Worm (Caenorhabditis elegans): Measurements from ENCODE around the gene Y79H2A.4.

Y79H2A.4 gene

DNA sequence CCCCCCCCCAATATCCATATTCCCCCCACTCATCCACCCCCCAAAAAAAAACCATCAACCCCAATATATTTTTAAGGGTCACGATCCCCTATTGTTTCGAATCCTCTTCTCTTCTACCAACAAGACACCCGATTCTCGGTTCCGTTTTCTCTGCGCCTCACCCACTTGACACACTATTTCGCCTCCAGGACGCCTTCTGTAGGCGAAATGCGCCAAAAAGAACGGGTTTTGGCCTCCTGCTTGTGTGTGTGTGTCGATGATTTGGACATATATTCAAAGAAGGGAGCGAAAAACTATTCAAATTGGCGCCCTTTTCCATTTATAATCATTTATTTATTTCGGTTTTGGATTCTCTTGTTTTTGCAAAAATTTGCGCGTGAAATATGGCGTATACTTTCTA is 28.0 kb upstream of the Y79H2A.4 start:
- TF ChIP-seq ama-1 (optimal IDR thresholded peaks at IDR 0.05) (no peak), pax-1 (tag; optimal IDR thresholded peaks at IDR 0.05) (no peak), hlh-15 (tag; optimal IDR thresholded peaks at IDR 0.05) (no peak), tbx-2 (tag; optimal IDR thresholded peaks at IDR 0.05) (no peak), elt-2 (tag; optimal IDR thresholded peaks at IDR 0.05) (no peak), hlh-30 (tag; optimal IDR thresholded peaks at IDR 0.05; ENCODE audit: insufficient read depth) (no peak), Y22D7AL.16 (tag; optimal IDR thresholded peaks at IDR 0.05) (no peak)

DNA sequence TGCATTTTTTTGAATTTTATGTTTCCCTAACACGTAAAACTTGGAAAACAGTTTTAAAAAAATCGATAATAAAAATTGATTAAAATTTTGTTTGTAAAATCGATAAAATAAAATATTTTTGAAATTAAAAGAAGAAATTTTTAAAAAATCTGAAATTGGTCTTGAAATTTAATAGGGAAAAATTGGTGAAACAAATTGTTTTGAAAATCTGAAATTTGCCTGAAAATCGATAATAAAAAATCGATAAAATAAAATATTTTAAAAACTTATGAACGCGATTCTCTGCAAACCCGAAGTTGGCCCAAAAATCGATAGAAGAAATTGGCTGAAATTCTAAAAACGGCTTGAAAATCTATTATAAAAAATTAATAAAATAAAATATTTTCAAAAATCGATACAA is 27.4 kb upstream of the Y79H2A.4 start:
- TF ChIP-seq ets-4 (tag; optimal IDR thresholded peaks at IDR 0.05) = no peak
- TF ChIP-seq K02D7.2 (tag; optimal IDR thresholded peaks at IDR 0.05) = no peak
- TF ChIP-seq K09A11.1 (tag; optimal IDR thresholded peaks at IDR 0.05; ENCODE audit: insufficient read depth) = no peak
- TF ChIP-seq ref-2 (tag; optimal IDR thresholded peaks at IDR 0.05) = no peak
- TF ChIP-seq nhr-232 (tag; optimal IDR thresholded peaks at IDR 0.05) = no peak
- TF ChIP-seq unc-55 (GFP tag; optimal IDR thresholded peaks at IDR 0.05) = no peak
- no peak for TF ChIP-seq hlh-6 (tag; optimal IDR thresholded peaks at IDR 0.05)
- no peak for TF ChIP-seq dmd-4 (tag; optimal IDR thresholded peaks at IDR 0.05; ENCODE audit: borderline replicate concordance)
- TF ChIP-seq rnt-1 (tag; optimal IDR thresholded peaks at IDR 0.05) = no peak
- TF ChIP-seq sox-2 (GFP tag; IDR thresholded peaks at IDR 0.05) = no peak
- TF ChIP-seq che-1 (tag; optimal IDR thresholded peaks at IDR 0.05) = no peak
- no peak for TF ChIP-seq pha-4 (tag; optimal IDR thresholded peaks at IDR 0.05)

DNA sequence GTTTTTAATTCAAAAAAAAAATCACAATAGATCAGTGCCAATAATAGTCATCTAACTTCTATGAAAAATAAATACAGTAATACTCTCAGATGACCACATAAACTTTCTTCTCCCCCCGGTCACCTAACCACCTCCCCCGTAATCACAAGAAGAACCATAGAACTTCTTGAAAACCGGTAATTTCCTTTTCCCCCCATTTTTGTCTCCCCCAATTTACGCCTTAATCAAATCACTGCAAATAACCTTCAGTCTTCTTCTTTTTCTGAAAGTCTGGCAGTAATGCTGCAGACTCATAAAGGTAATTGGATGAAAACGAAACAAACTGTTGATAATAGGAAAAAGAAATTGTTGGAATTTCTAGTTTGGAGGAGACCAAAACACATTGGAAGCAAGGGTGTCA is 26.6 kb upstream of the Y79H2A.4 start:
- no peak for TF ChIP-seq sdc-2 (tag; optimal IDR thresholded peaks at IDR 0.05)
- no peak for TF ChIP-seq C08G9.2 (tag; optimal IDR thresholded peaks at IDR 0.05)
- TF ChIP-seq ref-2 (tag; optimal IDR thresholded peaks at IDR 0.05) = no peak
- TF ChIP-seq pqm-1 (tag; optimal IDR thresholded peaks at IDR 0.05) = no peak
- no peak for TF ChIP-seq K02D7.2 (tag; optimal IDR thresholded peaks at IDR 0.05)
- TF ChIP-seq lim-6 (tag; optimal IDR thresholded peaks at IDR 0.05) = no peak
- no peak for TF ChIP-seq zip-5 (tag; optimal IDR thresholded peaks at IDR 0.05)
- no peak for TF ChIP-seq ceh-6 (GFP tag; optimal IDR thresholded peaks at IDR 0.05)
- TF ChIP-seq elt-2 (tag; optimal IDR thresholded peaks at IDR 0.05) = no peak

DNA sequence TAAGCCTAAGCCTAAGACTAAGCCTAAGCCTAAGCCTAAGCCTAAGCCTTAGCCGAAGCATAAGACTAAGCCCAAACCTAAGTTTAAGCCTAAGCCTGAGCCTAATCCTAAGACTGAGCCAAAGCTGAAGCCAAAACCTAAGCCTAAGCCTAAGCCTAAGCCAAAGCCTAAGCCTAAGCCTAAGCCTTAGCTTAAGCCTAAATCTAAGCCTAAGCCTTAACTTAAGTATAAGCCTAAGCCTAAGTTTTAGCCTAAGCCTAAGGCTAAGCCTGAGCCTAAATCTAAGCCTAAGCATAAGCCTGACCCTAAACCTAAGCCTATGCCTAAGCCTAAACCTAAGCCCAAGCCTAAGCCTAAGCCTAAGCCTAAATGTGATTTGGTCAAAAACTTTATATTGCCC is 25.9 kb upstream of the Y79H2A.4 start:
- TF ChIP-seq sox-4 (tag; optimal IDR thresholded peaks at IDR 0.05) (no peak), K02D7.2 (tag; optimal IDR thresholded peaks at IDR 0.05) (no peak), ceh-9 (tag; optimal IDR thresholded peaks at IDR 0.05) (no peak), odd-2 (tag; optimal IDR thresholded peaks at IDR 0.05) (no peak), dve-1 (tag; optimal IDR thresholded peaks at IDR 0.05) (peak; percentile 86), lin-11 (tag; optimal IDR thresholded peaks at IDR 0.05) (no peak), ceh-30 (tag; optimal IDR thresholded peaks at IDR 0.05) (no peak), fax-1 (tag; optimal IDR thresholded peaks at IDR 0.05) (no peak), unc-55 (GFP tag; optimal IDR thresholded peaks at IDR 0.05) (no peak)

ce11 chrIII:12015611-12016010 is 25.5 kb upstream of the Y79H2A.4 start:
- TF ChIP-seq fkh-6 (tag; optimal IDR thresholded peaks at IDR 0.05) (no peak), nfya-1 (tag; optimal IDR thresholded peaks at IDR 0.05) (no peak), syd-9 (tag; optimal IDR thresholded peaks at IDR 0.05) (no peak), elt-4 (tag; optimal IDR thresholded peaks at IDR 0.05) (no peak)
